Worm (Caenorhabditis elegans): ENCODE measurements around the gene cept-1.

The cept-1 gene

ce11 chrX:12792554-12792953 lies 30.7 kb downstream of the cept-1 start, which contains the start of gene abf-5:
TSS of gene abf-5 (plus strand) at chrX:12792854.
- TF ChIP-seq fos-1 (tag; optimal IDR thresholded peaks at IDR 0.05) (no peak), pha-4 (tag; optimal IDR thresholded peaks at IDR 0.05) (peak; percentile 73), nhr-23 (tag; optimal IDR thresholded peaks at IDR 0.05) (no peak), fkh-2 (tag; optimal IDR thresholded peaks at IDR 0.05) (no peak), ceh-16 (tag; optimal IDR thresholded peaks at IDR 0.05) (no peak)

ce11 chrX:12793075-12793474 lies 31.2 kb downstream of the cept-1 start:
- TF ChIP-seq pqm-1 (tag; optimal IDR thresholded peaks at IDR 0.05) (no peak), nhr-43 (tag; optimal IDR thresholded peaks at IDR 0.05; ENCODE audit: poor library complexity, severe bottlenecking) (peak; percentile 36), pha-4 (tag; optimal IDR thresholded peaks at IDR 0.05) (no peak), mdl-1 (tag; optimal IDR thresholded peaks at IDR 0.05) (no peak), fos-1 (tag; optimal IDR thresholded peaks at IDR 0.05) (no peak), mml-1 (tag; optimal IDR thresholded peaks at IDR 0.05) (no peak), nhr-11 (tag; optimal IDR thresholded peaks at IDR 0.05) (no peak), nhr-23 (tag; optimal IDR thresholded peaks at IDR 0.05) (peak; percentile 25)

- TF ChIP-seq pha-4 (tag; optimal IDR thresholded peaks at IDR 0.05): peak; percentile 90
- no peak for TF ChIP-seq nhr-12 (tag; optimal IDR thresholded peaks at IDR 0.05)
Observed at ce11 chrX:12793796-12794195, 31.9 kb downstream of the cept-1 start, which contains the start of gene abf-6. TSS of gene abf-6 (plus strand) at chrX:12794118.

ce11 chrX:12799831-12800230 lies 38.0 kb downstream of the cept-1 start:
- TF ChIP-seq sea-2 (GFP tag; optimal IDR thresholded peaks at IDR 0.05): no peak
- no peak for TF ChIP-seq ceh-82 (tag; optimal IDR thresholded peaks at IDR 0.05)
- TF ChIP-seq ceh-9 (tag; optimal IDR thresholded peaks at IDR 0.05): no peak
- no peak for TF ChIP-seq pqm-1 (tag; optimal IDR thresholded peaks at IDR 0.05)
- no peak for TF ChIP-seq fos-1 (tag; optimal IDR thresholded peaks at IDR 0.05)

ce11 chrX:12806926-12807325 lies 45.0 kb downstream of the cept-1 start:
- TF ChIP-seq elt-1 (tag; optimal IDR thresholded peaks at IDR 0.05) (no peak), fos-1 (tag; optimal IDR thresholded peaks at IDR 0.05) (no peak), pqm-1 (tag; optimal IDR thresholded peaks at IDR 0.05) (peak; percentile 86), pha-4 (tag; optimal IDR thresholded peaks at IDR 0.05) (peak; percentile 31), lsy-12 (tag; optimal IDR thresholded peaks at IDR 0.05) (no peak), elt-2 (tag; optimal IDR thresholded peaks at IDR 0.05) (peak; percentile 78)

- TF ChIP-seq sea-2 (GFP tag; optimal IDR thresholded peaks at IDR 0.05) (no peak), tbx-2 (tag; optimal IDR thresholded peaks at IDR 0.05) (no peak), fos-1 (tag; optimal IDR thresholded peaks at IDR 0.05) (no peak), fkh-10 (GFP tag; optimal IDR thresholded peaks at IDR 0.05) (no peak), nhr-25 (tag; optimal IDR thresholded peaks at IDR 0.05) (no peak), ceh-82 (tag; optimal IDR thresholded peaks at IDR 0.05) (no peak), nfya-1 (tag; optimal IDR thresholded peaks at IDR 0.05; ENCODE audit: insufficient read depth) (no peak), nhr-11 (tag; optimal IDR thresholded peaks at IDR 0.05) (no peak), pqm-1 (tag; optimal IDR thresholded peaks at IDR 0.05) (no peak), fkh-2 (tag; optimal IDR thresholded peaks at IDR 0.05) (no peak), R02D3.7 (tag; optimal IDR thresholded peaks at IDR 0.05) (no peak), ceh-28 (tag; optimal IDR thresholded peaks at IDR 0.05) (no peak), elt-2 (tag; optimal IDR thresholded peaks at IDR 0.05) (no peak), lin-15B (tag; optimal IDR thresholded peaks at IDR 0.05) (no peak), ceh-16 (tag; optimal IDR thresholded peaks at IDR 0.05) (no peak)
Observed at ce11 chrX:12808085-12808922, 46.4 kb downstream of the cept-1 start, which contains the start of gene nhr-27. TSS of gene nhr-27 (minus strand) at chrX:12808318.

DNA sequence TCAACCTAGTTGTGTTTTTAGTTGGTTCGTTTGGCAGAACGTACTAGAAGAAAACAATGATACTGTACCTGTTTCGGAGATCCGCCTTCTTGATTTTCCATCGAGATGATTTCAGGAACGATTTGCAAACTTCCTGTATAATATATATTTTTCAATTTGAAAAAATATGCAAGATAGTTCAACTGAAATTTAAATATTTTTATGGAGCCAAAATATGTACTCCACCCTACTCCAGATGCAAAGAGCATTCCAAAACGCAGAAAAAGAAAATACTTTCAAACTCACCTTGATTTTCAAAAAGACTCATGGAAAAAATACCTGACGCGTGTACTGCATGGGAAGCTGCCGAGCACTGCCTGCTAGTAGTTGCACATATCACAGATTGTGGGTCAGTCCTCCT lies 51.7 kb downstream of the cept-1 start, which contains the start of gene gei-3:
Gene gei-3, minus strand, starts transcription at position 101 of the 400 bp plus-strand sequence.
- TF ChIP-seq elt-3 (tag; optimal IDR thresholded peaks at IDR 0.05) (no peak), nhr-67 (tag; optimal IDR thresholded peaks at IDR 0.05) (no peak), unc-39 (tag; optimal IDR thresholded peaks at IDR 0.05) (no peak), ceh-28 (tag; optimal IDR thresholded peaks at IDR 0.05) (no peak), sea-2 (GFP tag; optimal IDR thresholded peaks at IDR 0.05) (no peak), nhr-77 (tag; optimal IDR thresholded peaks at IDR 0.05) (no peak), nhr-12 (tag; optimal IDR thresholded peaks at IDR 0.05) (no peak), lsy-12 (tag; optimal IDR thresholded peaks at IDR 0.05) (no peak)
